Fruit fly (Drosophila melanogaster): ENCODE measurements around the gene Prosalpha4.
A peak's percentile ranks its signal among the peaks of the same experiment; 100 is the strongest.

The Prosalpha4 gene

DNA sequence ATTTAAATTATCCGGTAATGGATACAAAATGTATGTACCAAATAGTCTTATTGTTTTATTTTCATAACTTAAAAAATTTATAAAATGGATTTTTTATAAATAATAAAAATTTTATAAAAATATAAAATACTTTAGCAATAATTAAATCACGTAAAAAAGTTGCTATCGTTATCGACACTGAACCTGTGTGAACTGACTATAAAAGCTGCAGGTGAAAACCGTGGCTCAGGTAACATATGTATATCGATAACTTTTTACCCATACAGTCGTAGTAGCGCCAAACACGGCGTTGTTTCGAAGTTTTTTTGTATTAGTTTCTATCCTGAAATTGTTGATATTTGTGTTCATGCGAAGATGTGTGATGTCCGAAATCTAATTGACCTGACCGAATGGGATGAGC is 27.6 kb downstream of the Prosalpha4 start, which contains the start of gene CG3679 (continued):
- TF ChIP-seq Meics (GFP tag; optimal IDR thresholded peaks at IDR 0.05): no peak
- TF ChIP-seq chm (GFP tag; IDR thresholded peaks at IDR 0.05): no peak
- TF ChIP-seq CoRest (tag; optimal IDR thresholded peaks at IDR 0.05): no peak
- no peak for TF ChIP-seq Myb (GFP tag; optimal IDR thresholded peaks at IDR 0.05)
- TF ChIP-seq nerfin-2 (GFP tag; IDR thresholded peaks at IDR 0.05; ENCODE audit: partially characterized antibody): peak; percentile 69
- no peak for TF ChIP-seq fd96Cb (tag; optimal IDR thresholded peaks at IDR 0.05)
- TF ChIP-seq tgo (GFP tag; IDR thresholded peaks at IDR 0.05): no peak
- peak; percentile 76 for TF ChIP-seq bbx (GFP tag; IDR thresholded peaks at IDR 0.05; ENCODE audit: partially characterized antibody)
- peak; percentile 93 for TF ChIP-seq CG30020 (tag; optimal IDR thresholded peaks at IDR 0.05)
- no peak for TF ChIP-seq scrt (GFP tag; optimal IDR thresholded peaks at IDR 0.05)
- no peak for TF ChIP-seq al (GFP tag; IDR thresholded peaks at IDR 0.05)
- TF ChIP-seq CG31365 (tag; optimal IDR thresholded peaks at IDR 0.05): no peak
- no peak for TF ChIP-seq dmrt99B (tag; optimal IDR thresholded peaks at IDR 0.05)
- TF ChIP-seq CG10565 (GFP tag; optimal IDR thresholded peaks at IDR 0.05): no peak
- TF ChIP-seq CG32767 (GFP tag; IDR thresholded peaks at IDR 0.05): 0 out of 2 replicates have a peak, but pooled peaks have one; percentile 19
- peak; percentile 83 for TF ChIP-seq E2f2 (GFP tag; IDR thresholded peaks at IDR 0.05)
- TF ChIP-seq CG6654 (GFP tag; optimal IDR thresholded peaks at IDR 0.05): no peak
- peak; percentile 66 for TF ChIP-seq CG16813 (GFP tag; IDR thresholded peaks at IDR 0.05; ENCODE audit: partially characterized antibody)
- TF ChIP-seq Pdp1 (GFP tag; optimal IDR thresholded peaks at IDR 0.05): no peak
- TF ChIP-seq CG1647 (GFP tag; optimal IDR thresholded peaks at IDR 0.05): no peak
- TF ChIP-seq CG10267 (tag; optimal IDR thresholded peaks at IDR 0.05): peak; percentile 29
- no peak for TF ChIP-seq NC2α (GFP tag; optimal IDR thresholded peaks at IDR 0.05)
- TF ChIP-seq CG2202 (tag; optimal IDR thresholded peaks at IDR 0.05): no peak
- TF ChIP-seq Opbp (GFP tag; IDR thresholded peaks at IDR 0.05; ENCODE audit: partially characterized antibody): peak; percentile 63; the same call in 2 of the 3 replicates
- TF ChIP-seq salm (tag; optimal IDR thresholded peaks at IDR 0.05): no peak
- TF ChIP-seq repo (GFP tag; optimal IDR thresholded peaks at IDR 0.05): no peak
- no peak for TF ChIP-seq Lhr (GFP tag; optimal IDR thresholded peaks at IDR 0.05)
- no peak for TF ChIP-seq CG17361 (GFP tag; IDR thresholded peaks at IDR 0.05)
- TF ChIP-seq CG12391 (tag; optimal IDR thresholded peaks at IDR 0.05): no peak
- peak; percentile 60; the same call in 2 of the 3 replicates for TF ChIP-seq knrl (GFP tag; IDR thresholded peaks at IDR 0.05; ENCODE audit: partially characterized antibody)
- TF ChIP-seq fu2 (GFP tag; optimal IDR thresholded peaks at IDR 0.05): no peak
- no peak for TF ChIP-seq vfl (GFP tag; optimal IDR thresholded peaks at IDR 0.05)
- TF ChIP-seq Sox100B (GFP tag; optimal IDR thresholded peaks at IDR 0.05): no peak
- no peak for TF ChIP-seq yki (optimal IDR thresholded peaks at IDR 0.05)
- TF ChIP-seq CG4282 (GFP tag; optimal IDR thresholded peaks at IDR 0.05): no peak
- TF ChIP-seq Oaz (GFP tag; IDR thresholded peaks at IDR 0.05): no peak
- TF ChIP-seq Bgb (GFP tag; IDR thresholded peaks at IDR 0.05; ENCODE audit: partially characterized antibody): peak; percentile 78
- peak; percentile 73; the same call in 1 of the 2 replicates for TF ChIP-seq amos (GFP tag; IDR thresholded peaks at IDR 0.05; ENCODE audit: partially characterized antibody)
- no peak for TF ChIP-seq CG10959 (GFP tag; IDR thresholded peaks at IDR 0.05)
- TF ChIP-seq CG17829 (tag; optimal IDR thresholded peaks at IDR 0.05): no peak
- TF ChIP-seq jigr1 (GFP tag; IDR thresholded peaks at IDR 0.05): no peak
- no peak for TF ChIP-seq sens-2 (GFP tag; IDR thresholded peaks at IDR 0.05)
- TF ChIP-seq wdn (GFP tag; IDR thresholded peaks at IDR 0.05): no peak
- no peak for TF ChIP-seq CG13624 (GFP tag; optimal IDR thresholded peaks at IDR 0.05)
- TF ChIP-seq lilli (GFP tag; optimal IDR thresholded peaks at IDR 0.05): no peak
- no peak for TF ChIP-seq shn (GFP tag; optimal IDR thresholded peaks at IDR 0.05)
- TF ChIP-seq CG13424 (tag; optimal IDR thresholded peaks at IDR 0.05): no peak
- no peak for TF ChIP-seq zf30C (GFP tag; optimal IDR thresholded peaks at IDR 0.05)
- peak; percentile 67 for TF ChIP-seq CG14860 (GFP tag; IDR thresholded peaks at IDR 0.05; ENCODE audit: partially characterized antibody)
- TF ChIP-seq Atf3 (GFP tag; optimal IDR thresholded peaks at IDR 0.05): no peak
- TF ChIP-seq sna (GFP tag; IDR thresholded peaks at IDR 0.05; ENCODE audit: partially characterized antibody): no peak
